Fruit fly (Drosophila melanogaster) whole organism, wandering third instar larva: ENCODE data around the gene CG43292.
"Not testable (repeated sequence)": the region's sequence is repeated elsewhere in the genome, so short reads cannot be mapped to it uniquely, and the experiment has no call there.

Source experiments
- CG32264 ChIP-seq: fragments of 200-800 bp; sonication (Bioruptor generic); optimal IDR thresholded peaks from 2 replicates; lab custom pipeline; 2016; ENCODE audit warnings: missing biosample characterization, missing genetic modification characterization
- CG9705 ChIP-seq: fragments of 200-800 bp; sonication (Bioruptor generic); optimal IDR thresholded peaks from 2 replicates; lab custom pipeline; 2018; ENCODE audit warnings: missing biosample characterization, mild to moderate bottlenecking, missing genetic modification characterization
- CrebA ChIP-seq: fragments of 200-800 bp; sonication (Bioruptor generic); optimal IDR thresholded peaks from 2 replicates; lab custom pipeline; 2016; ENCODE audit warnings: missing biosample characterization, mild to moderate bottlenecking, missing genetic modification characterization, borderline replicate concordance
- Dfd ChIP-seq: fragments of >200 bp; optimal IDR thresholded peaks from 2 replicates; lab custom pipeline; 2017; ENCODE audit warnings: missing biosample characterization, missing genetic modification characterization
- Dif ChIP-seq: fragments of 200-275, 200-300 bp; sonication (Bioruptor generic); optimal IDR thresholded peaks from 2 replicates; lab custom pipeline; 2018; ENCODE audit warnings: missing biosample characterization, missing genetic modification characterization; ENCODE audit not compliant: partially characterized antibody
- GATAd ChIP-seq: sonication (Bioruptor generic); optimal IDR thresholded peaks from 2 replicates; lab custom pipeline; 2016; ENCODE audit warnings: missing biosample characterization, missing genetic modification characterization
- HLH106 ChIP-seq: fragments of 200-800 bp; optimal IDR thresholded peaks from 3 replicates; lab custom pipeline; 2019; ENCODE audit warnings: missing biosample characterization, mild to moderate bottlenecking, missing genetic modification characterization, moderate library complexity
- Hnf4 ChIP-seq: fragments of 200-800 bp; sonication (Bioruptor generic); optimal IDR thresholded peaks from 2 replicates; lab custom pipeline; 2016; ENCODE audit warnings: missing biosample characterization, mild to moderate bottlenecking, missing genetic modification characterization
- Hr78 ChIP-seq: fragments of >200 bp; optimal IDR thresholded peaks from 2 replicates; lab custom pipeline; 2017; ENCODE audit warnings: missing biosample characterization, missing genetic modification characterization
- Hr83 ChIP-seq: fragments of 200-300 bp; sonication (Bioruptor generic); optimal IDR thresholded peaks from 2 replicates; lab custom pipeline; 2016; ENCODE audit warnings: missing biosample characterization, mild to moderate bottlenecking, missing genetic modification characterization, moderate library complexity; ENCODE audit not compliant: poor library complexity, severe bottlenecking
- Jra ChIP-seq: sonication (Bioruptor generic); optimal IDR thresholded peaks from 2 replicates; lab custom pipeline; 2016; ENCODE audit warnings: missing biosample characterization, missing genetic modification characterization
- Mio ChIP-seq: sonication (Bioruptor generic); optimal IDR thresholded peaks from 2 replicates; lab custom pipeline; 2016; ENCODE audit warnings: missing biosample characterization, missing genetic modification characterization
- N ChIP-seq: fragments of >200 bp; optimal IDR thresholded peaks from 2 replicates; lab custom pipeline; 2018; ENCODE audit warnings: missing biosample characterization, missing external identifiers, missing genetic modification characterization
- OdsH ChIP-seq: fragments of 200-800 bp; sonication (Bioruptor generic); optimal IDR thresholded peaks from 2 replicates; lab custom pipeline; 2016; ENCODE audit warnings: missing biosample characterization, mild to moderate bottlenecking, missing genetic modification characterization
- Rel ChIP-seq, 2 experiments: fragments of 200-800 bp; sonication (Bioruptor generic) in 1 of 2; optimal IDR thresholded peaks; 2 replicates in 1 of 2; 3 replicates in 1 of 2; lab custom pipeline; 2016 to 2019; ENCODE audit warnings: mild to moderate bottlenecking in 2 of 2, missing biosample characterization in 2 of 2, missing genetic modification characterization in 2 of 2, moderate library complexity in 1 of 2
- Sp1 ChIP-seq: fragments of 200-800 bp; sonication (Bioruptor generic); optimal IDR thresholded peaks from 3 replicates; lab custom pipeline; 2019; ENCODE audit warnings: missing biosample characterization, mild to moderate bottlenecking, missing genetic modification characterization, moderate library complexity
- Vsx2 ChIP-seq: fragments of 200-300, 225-300 bp; sonication (Bioruptor generic); optimal IDR thresholded peaks from 2 replicates; lab custom pipeline; 2018; ENCODE audit warnings: missing biosample characterization, missing genetic modification characterization; ENCODE audit not compliant: partially characterized antibody
- br ChIP-seq: fragments of 200-800 bp; sonication (Bioruptor generic); optimal IDR thresholded peaks from 2 replicates; lab custom pipeline; 2016; ENCODE audit warnings: missing biosample characterization, missing genetic modification characterization
- brk ChIP-seq: fragments of 200-800 bp; sonication (Bioruptor generic); optimal IDR thresholded peaks from 2 replicates; lab custom pipeline; 2016; ENCODE audit warnings: missing biosample characterization, mild to moderate bottlenecking, missing genetic modification characterization
- dl ChIP-seq, 2 experiments: fragments of 175-275, 200-275 bp in 1 of 2; fragments of 200-275 bp in 1 of 2; sonication (Bioruptor generic); optimal IDR thresholded peaks; lab custom pipeline; 2018; ENCODE audit warnings: mild to moderate bottlenecking in 2 of 2, missing biosample characterization in 2 of 2, missing genetic modification characterization in 2 of 2, moderate library complexity in 2 of 2; ENCODE audit not compliant: partially characterized antibody in 2 of 2, insufficient read depth in 1 of 2
- ey ChIP-seq: fragments of 200-800 bp; sonication (Bioruptor generic); optimal IDR thresholded peaks from 2 replicates; lab custom pipeline; 2016; ENCODE audit warnings: missing biosample characterization, missing genetic modification characterization
- foxo ChIP-seq, 2 experiments: fragments of 200-800 bp; sonication (Bioruptor generic); optimal IDR thresholded peaks; 2 replicates in 1 of 2; 3 replicates in 1 of 2; lab custom pipeline; 2016 to 2017; ENCODE audit warnings: missing biosample characterization in 2 of 2, missing genetic modification characterization in 2 of 2
- fru ChIP-seq: fragments of 200-800 bp; sonication (Bioruptor generic); optimal IDR thresholded peaks from 3 replicates; lab custom pipeline; 2016; ENCODE audit warnings: missing biosample characterization, mild to moderate bottlenecking, missing genetic modification characterization
- h ChIP-seq: fragments of 200-800 bp; sonication (Bioruptor generic); optimal IDR thresholded peaks from 3 replicates; lab custom pipeline; 2016; ENCODE audit warnings: missing biosample characterization, mild to moderate bottlenecking, missing genetic modification characterization
- jim ChIP-seq: fragments of 175-275, 200-325 bp; sonication (Bioruptor generic); optimal IDR thresholded peaks from 2 replicates; lab custom pipeline; 2016; ENCODE audit warnings: missing biosample characterization, mild to moderate bottlenecking, missing genetic modification characterization
- lola ChIP-seq: fragments of >200 bp; optimal IDR thresholded peaks from 2 replicates; lab custom pipeline; 2017; ENCODE audit warnings: missing biosample characterization, missing genetic modification characterization
- psq ChIP-seq: fragments of 200-800 bp; sonication (Bioruptor generic); optimal IDR thresholded peaks from 3 replicates; lab custom pipeline; 2017; ENCODE audit warnings: missing biosample characterization, mild to moderate bottlenecking, missing genetic modification characterization, moderate library complexity
- rgr ChIP-seq: fragments of 200-800 bp; sonication (Bioruptor generic); optimal IDR thresholded peaks from 3 replicates; lab custom pipeline; 2016; ENCODE audit warnings: missing biosample characterization, mild to moderate bottlenecking, missing genetic modification characterization
- sage ChIP-seq: fragments of 200-800 bp; sonication (Bioruptor generic); optimal IDR thresholded peaks from 2 replicates; lab custom pipeline; 2016; ENCODE audit warnings: missing biosample characterization, mild to moderate bottlenecking, missing genetic modification characterization
- sv ChIP-seq: fragments of 200-800 bp; sonication (Bioruptor generic); optimal IDR thresholded peaks from 3 replicates; lab custom pipeline; 2016; ENCODE audit warnings: missing biosample characterization, missing genetic modification characterization
- tai ChIP-seq: sonication (Bioruptor generic); optimal IDR thresholded peaks from 2 replicates; lab custom pipeline; 2016; ENCODE audit warnings: missing biosample characterization, missing genetic modification characterization

Gene CG43292

dm6 chr3L:7485667-7486066 lies 10.3 kb downstream of the CG43292 start, which contains the start of gene mthl6:
Gene mthl6 (plus strand): TSS chr3L:7485967.
- TF ChIP-seq Mio (no peak), HLH106 (tag; lab: Kevin White, UChicago) (no peak), foxo (GFP tag; optimal IDR thresholded peaks at IDR 0.05; lab: Kevin White, UChicago) (no peak), CrebA (GFP tag; lab: Kevin White, UChicago) (no peak), fru (no peak), brk (GFP tag; lab: Kevin White, UChicago) (no peak), Dfd (no peak), tai (GFP tag; lab: Kevin White, UChicago) (no peak), Hr78 (GFP tag; lab: Kevin White, UChicago) (no peak), Sp1 (no peak), ey (GFP tag; lab: Kevin White, UChicago) (no peak), lola (GFP tag; lab: Kevin White, UChicago) (no peak), N (GFP tag; lab: Kevin White, UChicago) (no peak)

DNA sequence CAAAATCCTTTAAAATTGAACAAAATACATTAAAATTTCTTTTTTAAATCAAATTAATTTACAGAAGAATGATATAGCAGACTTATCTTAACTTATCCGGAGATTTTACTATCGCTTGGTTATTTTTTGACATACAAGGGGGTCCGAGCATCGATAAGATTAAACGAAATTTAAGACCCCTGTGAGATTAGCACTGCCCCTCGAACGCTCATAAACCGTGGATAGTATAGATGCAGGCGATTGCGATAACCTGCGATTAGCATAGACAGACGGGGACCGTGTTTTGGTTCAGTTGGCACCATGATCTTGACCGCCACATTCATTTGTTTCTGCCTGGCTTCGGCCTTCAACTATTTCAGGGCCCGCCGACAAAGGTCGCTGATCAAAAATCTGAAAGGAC lies 16.2 kb downstream of the CG43292 start, which contains the start of gene Cyp316a1:
Cyp316a1 (plus strand) TSS at position 301 of the 400 bp plus-strand sequence.
- TF ChIP-seq Dfd (no peak), Hnf4 (GFP tag; lab: Kevin White, UChicago) (no peak), Sp1 (no peak), h (GFP tag; lab: Kevin White, UChicago) (no peak), dl (GFP tag; optimal IDR thresholded peaks at IDR 0.05; lab: Kevin White, UChicago; ENCODE audit: insufficient read depth in 1 of 2, partially characterized antibody in 2 of 2) (no peak), sage (GFP tag; lab: Kevin White, UChicago) (no peak), psq (no peak), Rel (GFP tag; optimal IDR thresholded peaks at IDR 0.05; lab: Kevin White, UChicago) (no peak), Rel (tag; optimal IDR thresholded peaks at IDR 0.05; lab: Kevin White, UChicago) (no peak), HLH106 (tag; lab: Kevin White, UChicago) (no peak), br (GFP tag; lab: Kevin White, UChicago) (no peak), OdsH (GFP tag; lab: Kevin White, UChicago) (no peak), rgr (no peak)

- no peak for TF ChIP-seq sv (GFP tag; lab: Kevin White, UChicago)
- no peak for TF ChIP-seq foxo (GFP tag; optimal IDR thresholded peaks at IDR 0.05; lab: Kevin White, UChicago)
- no peak for TF ChIP-seq Vsx2 (GFP tag; lab: Kevin White, UChicago)
- no peak for TF ChIP-seq jim (GFP tag; lab: Kevin White, UChicago)
- TF ChIP-seq Dfd: no peak
- no peak for TF ChIP-seq fru
- TF ChIP-seq CG9705 (GFP tag; lab: Kevin White, UChicago): no peak
- no peak for TF ChIP-seq Dif (GFP tag; lab: Kevin White, UChicago)
- no peak for TF ChIP-seq Rel (GFP tag; optimal IDR thresholded peaks at IDR 0.05; lab: Kevin White, UChicago)
- no peak for TF ChIP-seq Rel (tag; optimal IDR thresholded peaks at IDR 0.05; lab: Kevin White, UChicago)
- no peak for TF ChIP-seq GATAd (GFP tag; lab: Kevin White, UChicago)
- no peak for TF ChIP-seq h (GFP tag; lab: Kevin White, UChicago)
- TF ChIP-seq ey (GFP tag; lab: Kevin White, UChicago): no peak
- no peak for TF ChIP-seq OdsH (GFP tag; lab: Kevin White, UChicago)
- no peak for TF ChIP-seq sage (GFP tag; lab: Kevin White, UChicago)
- TF ChIP-seq psq: no peak
- no peak for TF ChIP-seq Jra (GFP tag; lab: Kevin White, UChicago)
- TF ChIP-seq Hr83 (GFP tag; lab: Kevin White, UChicago): no peak
- TF ChIP-seq CrebA (GFP tag; lab: Kevin White, UChicago): no peak
Observed at dm6 chr3L:7496097-7496496, 20.7 kb downstream of the CG43292 start, which contains the start of gene Cyp4d8. Gene Cyp4d8 (minus strand): TSS chr3L:7496197.

DNA sequence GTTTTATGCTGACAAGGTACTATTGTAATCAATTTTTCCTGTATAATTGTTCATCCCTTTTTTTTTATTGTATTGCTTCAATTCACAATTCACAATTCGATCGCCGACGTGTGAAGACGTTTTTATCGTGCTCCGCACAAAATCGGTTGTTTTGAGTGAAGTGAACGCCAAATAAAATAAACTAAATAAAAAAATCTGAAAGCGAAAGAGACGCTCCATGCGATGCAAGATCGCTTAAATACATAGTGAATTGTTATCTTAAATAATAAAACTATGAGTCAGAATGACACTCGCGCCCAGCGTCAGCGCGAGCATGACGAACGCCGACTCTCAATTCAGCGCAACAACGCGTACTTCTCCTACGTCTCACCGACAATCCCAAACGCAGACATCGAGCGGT lies 23.4 kb downstream of the CG43292 start, which contains the start of gene CG8539:
CG8539 (minus strand) TSS at position 101 of the 400 bp plus-strand sequence.
- TF ChIP-seq CG32264 (GFP tag; lab: Kevin White, UChicago); rgr; Rel (GFP tag; optimal IDR thresholded peaks at IDR 0.05; lab: Kevin White, UChicago); Rel (tag; optimal IDR thresholded peaks at IDR 0.05; lab: Kevin White, UChicago): not testable (repeated sequence)
- TF ChIP-seq, all 38 proteins: peak for 0; not testable (repeated sequence) for 38
